Worm (Caenorhabditis elegans) whole organism, early embryonic: ENCODE results near the gene ZC196.5.

Source experiments
- ama-1 ChIP-seq: fragments of 150-350 bp; optimal IDR thresholded peaks from 2 replicates; lab custom pipeline; 2014
- ceh-13 ChIP-seq: fragments of 200-800 bp; sonication (Bioruptor generic); optimal IDR thresholded peaks from 2 replicates; lab custom pipeline; 2018; ENCODE audit warnings: mild to moderate bottlenecking, missing genetic modification characterization, missing compliant biosample characterization
- ceh-36 ChIP-seq: sonication (generic microtip); optimal IDR thresholded peaks from 2 replicates; lab custom pipeline; 2016; ENCODE audit warnings: missing genetic modification characterization, inconsistent platforms, missing compliant biosample characterization
- ets-7 ChIP-seq: sonication (generic microtip); optimal IDR thresholded peaks from 2 replicates; lab custom pipeline; 2016; ENCODE audit warnings: missing genotype, missing genetic modification characterization, missing compliant biosample characterization
- hmbx-1 ChIP-seq: sonication (generic microtip); optimal IDR thresholded peaks from 2 replicates; lab custom pipeline; 2016; ENCODE audit warnings: mild to moderate bottlenecking, missing genetic modification characterization, missing compliant biosample characterization
- scrt-1 ChIP-seq: fragments of 200-800 bp; sonication (Bioruptor generic); IDR thresholded peaks from 2 replicates; pipeline ENCODE4 v1.3.6; 2022; ENCODE audit warnings: missing genetic modification characterization, missing compliant biosample characterization
- tbx-37 ChIP-seq: fragments of 200-800 bp; sonication (Bioruptor generic); conservative IDR thresholded peaks from 2 replicates; pipeline ENCODE4 v1.3.6; 2022; ENCODE audit warnings: missing genetic modification reagents, missing genetic modification characterization, missing compliant biosample characterization

ce11 chrV:8767493-8767892 lies 38.3 kb downstream of the ZC196.5 start:
- TF ChIP-seq ama-1 (lab: Kevin White, UChicago) (no peak), ceh-36 (tag; lab: Kevin White, UChicago) (no peak), scrt-1 (no peak), ets-7 (no peak), tbx-37 (no peak), hmbx-1 (tag; lab: Kevin White, UChicago) (no peak), ceh-13 (no peak)
